Fruit fly (Drosophila melanogaster): ENCODE results near the gene CG13282.
A peak's percentile ranks its signal among the peaks of the same experiment; 100 is the strongest.

The CG13282 gene

dm6 chr2L:16859566-16859965, 25.3 kb upstream of the CG13282 start (continued):
- peak in 1 of 3 experiments; percentile 37 for TF ChIP-seq lola (GFP tag; optimal IDR thresholded peaks at IDR 0.05)
- peak; percentile 17 for TF ChIP-seq dmrt11E (tag; optimal IDR thresholded peaks at IDR 0.05)
- peak; percentile 18 for TF ChIP-seq Ssrp (tag; optimal IDR thresholded peaks at IDR 0.05)
- TF ChIP-seq row (GFP tag; IDR thresholded peaks at IDR 0.05), result peak; percentile 51; the same call in 2 of the 3 replicates
- peak; percentile 73 for TF ChIP-seq gem (tag; optimal IDR thresholded peaks at IDR 0.05)
- TF ChIP-seq CG8388 (GFP tag; optimal IDR thresholded peaks at IDR 0.05), result peak; percentile 36
- TF ChIP-seq CG31441 (GFP tag; IDR thresholded peaks at IDR 0.05), result 0 out of 2 replicates have a peak, but pooled peaks have one; percentile 26
- peak; percentile 16 for TF ChIP-seq stwl (tag; optimal IDR thresholded peaks at IDR 0.05)
- TF ChIP-seq mld (GFP tag; IDR thresholded peaks at IDR 0.05; ENCODE audit: partially characterized antibody), result no peak
- peak; percentile 41 for TF ChIP-seq PHDP (tag; optimal IDR thresholded peaks at IDR 0.05)
- TF ChIP-seq Eip74EF (GFP tag; optimal IDR thresholded peaks at IDR 0.05), result peak in 1 of 2 experiments; percentile 33
- TF ChIP-seq Blimp-1 (GFP tag; optimal IDR thresholded peaks at IDR 0.05), result peak; percentile 30
- TF ChIP-seq pita (GFP tag; optimal IDR thresholded peaks at IDR 0.05), result peak; percentile 35
- TF ChIP-seq H2.0 (GFP tag; IDR thresholded peaks at IDR 0.05), result no peak
- peak; percentile 14 for TF ChIP-seq CoRest (tag; optimal IDR thresholded peaks at IDR 0.05)
- peak; percentile 4 for TF ChIP-seq Sox102F (GFP tag; optimal IDR thresholded peaks at IDR 0.05)
- no peak for TF ChIP-seq CG4820 (GFP tag; optimal IDR thresholded peaks at IDR 0.05)
- TF ChIP-seq Ets65A (GFP tag), result peak; percentile 38
- peak; percentile 27 for TF ChIP-seq nmo (GFP tag; optimal IDR thresholded peaks at IDR 0.05)
- peak; percentile 60; the same call in 2 of the 3 replicates for TF ChIP-seq CG2889 (GFP tag; IDR thresholded peaks at IDR 0.05)
- peak; percentile 37 for TF ChIP-seq CG12391 (tag; optimal IDR thresholded peaks at IDR 0.05)
- TF ChIP-seq CG2712 (tag; optimal IDR thresholded peaks at IDR 0.05), result peak; percentile 50
- peak; percentile 9 for TF ChIP-seq CG15269 (tag; optimal IDR thresholded peaks at IDR 0.05)
- no peak for TF ChIP-seq sim (GFP tag; IDR thresholded peaks at IDR 0.05)
- peak; percentile 17 for TF ChIP-seq CG14710 (tag; optimal IDR thresholded peaks at IDR 0.05)
- no peak for TF ChIP-seq jing (GFP tag; optimal IDR thresholded peaks at IDR 0.05)
- peak; percentile 20 for TF ChIP-seq CTCF (GFP tag; optimal IDR thresholded peaks at IDR 0.05)
- peak; percentile 44 for TF ChIP-seq unpg (GFP tag; optimal IDR thresholded peaks at IDR 0.05)
- peak; percentile 17 for TF ChIP-seq gcm (GFP tag; optimal IDR thresholded peaks at IDR 0.05)
- TF ChIP-seq CG11504 (tag; optimal IDR thresholded peaks at IDR 0.05), result peak; percentile 45
- TF ChIP-seq gsb-n (tag; optimal IDR thresholded peaks at IDR 0.05), result peak; percentile 51
- TF ChIP-seq phol (tag; optimal IDR thresholded peaks at IDR 0.05), result peak; percentile 29
- TF ChIP-seq run (tag; optimal IDR thresholded peaks at IDR 0.05), result no peak

DNA sequence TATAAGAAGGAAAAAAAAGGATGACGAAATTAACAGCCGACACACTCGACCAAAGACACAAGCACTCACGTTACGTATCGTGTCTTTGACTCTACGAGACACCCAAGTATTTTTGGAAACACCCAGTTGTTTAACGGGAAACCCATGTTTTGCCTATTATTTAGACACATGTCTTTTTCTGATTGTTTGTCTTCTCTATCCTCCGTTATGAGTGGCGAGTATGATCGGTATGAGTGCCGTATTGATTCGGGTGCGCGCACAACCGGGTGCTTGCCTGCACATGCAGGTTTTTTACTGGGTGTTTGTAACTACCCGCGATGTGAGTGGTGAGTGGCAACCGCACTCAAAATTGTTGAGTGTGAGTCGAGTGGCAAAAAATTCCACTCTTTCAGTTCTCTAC, 24.8 kb upstream of the CG13282 start:
- TF ChIP-seq tll (GFP tag; optimal IDR thresholded peaks at IDR 0.05) (peak in 1 of 2 experiments; percentile 51), CG15479 (GFP tag; optimal IDR thresholded peaks at IDR 0.05) (peak; percentile 4), trem (tag; optimal IDR thresholded peaks at IDR 0.05) (no peak), CG13123 (GFP tag; optimal IDR thresholded peaks at IDR 0.05) (no peak), CG31441 (GFP tag; IDR thresholded peaks at IDR 0.05) (no peak), CG9437 (GFP tag; optimal IDR thresholded peaks at IDR 0.05) (peak; percentile 79), Ets65A (GFP tag) (peak; percentile 78), CG10366 (GFP tag; IDR thresholded peaks at IDR 0.05) (peak; percentile 9; the same call in 1 of the 2 replicates), twi (tag; optimal IDR thresholded peaks at IDR 0.05) (peak; percentile 87), CG2199 (GFP tag; IDR thresholded peaks at IDR 0.05) (peak; percentile 98), CG18619 (GFP tag; optimal IDR thresholded peaks at IDR 0.05) (no peak), HLH3B (GFP tag; IDR thresholded peaks at IDR 0.05) (no peak), CG8290 (GFP tag; optimal IDR thresholded peaks at IDR 0.05) (no peak), CG8290 (tag; optimal IDR thresholded peaks at IDR 0.05) (peak in 1 of 2 experiments; percentile 9), Med (GFP tag) (peak; percentile 75), z (GFP tag; IDR thresholded peaks at IDR 0.05) (peak; percentile 94), wor (GFP tag; IDR thresholded peaks at IDR 0.05) (no peak), CG7987 (GFP tag; optimal IDR thresholded peaks at IDR 0.05) (no peak), CG3163 (GFP tag; optimal IDR thresholded peaks at IDR 0.05) (peak; percentile 21)
